Fruit fly (Drosophila melanogaster) whole organism, prepupa: Measurements from ENCODE around the gene CG5080.

Experiments used
- Blimp-1 ChIP-seq: fragments of 200-800 bp; sonication (Bioruptor generic); optimal IDR thresholded peaks from 3 replicates; lab custom pipeline; 2017; ENCODE audit warnings: missing biosample characterization, missing genetic modification characterization, mild to moderate bottlenecking, moderate library complexity, missing genetic modification reagents
- CG10669 ChIP-seq: fragments of 200-800 bp; sonication (Bioruptor generic); optimal IDR thresholded peaks from 3 replicates; lab custom pipeline; 2018; ENCODE audit warnings: missing biosample characterization, mild to moderate bottlenecking, missing genetic modification characterization, moderate library complexity
- CG11762 ChIP-seq: fragments of 200-800 bp; sonication (Bioruptor generic); optimal IDR thresholded peaks from 3 replicates; lab custom pipeline; 2016; ENCODE audit warnings: missing biosample characterization, missing genetic modification characterization; ENCODE audit not compliant: insufficient read depth
- CG1621 ChIP-seq: fragments of 200-800 bp; sonication (Bioruptor generic); optimal IDR thresholded peaks from 3 replicates; lab custom pipeline; 2018; ENCODE audit warnings: missing biosample characterization, mild to moderate bottlenecking, missing genetic modification characterization
- CG3032 ChIP-seq: fragments of 200-800 bp; optimal IDR thresholded peaks from 2 replicates; lab custom pipeline; 2019; ENCODE audit warnings: missing biosample characterization, mild to moderate bottlenecking, missing genetic modification characterization, moderate library complexity
- CG31627 ChIP-seq: fragments of 200-800 bp; sonication (Bioruptor generic); optimal IDR thresholded peaks from 3 replicates; lab custom pipeline; 2016; ENCODE audit warnings: missing biosample characterization, missing genetic modification characterization
- CG32006 ChIP-seq: fragments of 200-800 bp; sonication (Bioruptor generic); optimal IDR thresholded peaks from 3 replicates; lab custom pipeline; 2017; ENCODE audit warnings: missing biosample characterization, mild to moderate bottlenecking, missing genetic modification characterization
- CG34406 ChIP-seq: fragments of 200-800 bp; sonication (Bioruptor generic); optimal IDR thresholded peaks from 3 replicates; lab custom pipeline; 2016; ENCODE audit warnings: missing biosample characterization, missing genetic modification characterization
- CG3919 ChIP-seq: fragments of 200-800 bp; sonication (Bioruptor generic); optimal IDR thresholded peaks from 3 replicates; lab custom pipeline; 2016; ENCODE audit warnings: missing biosample characterization, missing genetic modification characterization
- CG6163 ChIP-seq: fragments of 200-800 bp; sonication (Bioruptor generic); IDR thresholded peaks from 3 replicates; pipeline ENCODE4 v1.3.6; 2022; ENCODE audit warnings: missing biosample characterization, missing genetic modification characterization
- CG6276 ChIP-seq: fragments of 200-800 bp; sonication (Bioruptor generic); optimal IDR thresholded peaks from 2 replicates; lab custom pipeline; 2017; ENCODE audit warnings: missing biosample characterization, mild to moderate bottlenecking, missing genetic modification characterization
- CG8119 ChIP-seq: fragments of 200-800 bp; sonication (Bioruptor generic); IDR thresholded peaks from 3 replicates; pipeline ENCODE4 v1.3.6; 2022; ENCODE audit warnings: missing biosample characterization, missing genetic modification characterization
- CG8319 ChIP-seq: fragments of 200-800 bp; sonication (Bioruptor generic); optimal IDR thresholded peaks from 3 replicates; lab custom pipeline; 2016; ENCODE audit warnings: missing biosample characterization, missing genetic modification characterization
- CG8632 ChIP-seq: fragments of 200-800 bp; sonication (Bioruptor generic); optimal IDR thresholded peaks from 3 replicates; lab custom pipeline; 2016; ENCODE audit warnings: missing biosample characterization, missing genetic modification characterization
- CG9139 ChIP-seq: fragments of 200-800 bp; sonication (Bioruptor generic); optimal IDR thresholded peaks from 3 replicates; lab custom pipeline; 2017; ENCODE audit warnings: missing biosample characterization, mild to moderate bottlenecking, missing genetic modification characterization
- Eip78C ChIP-seq: fragments of 200-800 bp; sonication (Bioruptor generic); peaks from one replicate; lab custom pipeline; 2016; ENCODE audit warnings: missing biosample characterization, missing genetic modification characterization
- Ets96B ChIP-seq: fragments of 200-800 bp; optimal IDR thresholded peaks from 2 replicates; lab custom pipeline; 2019; ENCODE audit warnings: missing biosample characterization, mild to moderate bottlenecking, missing genetic modification characterization, moderate library complexity
- Hr38 ChIP-seq: sonication (Bioruptor generic); optimal IDR thresholded peaks from 2 replicates; lab custom pipeline; 2016; ENCODE audit warnings: missing biosample characterization, missing genetic modification characterization
- Hr39 ChIP-seq: fragments of 200-800 bp; sonication (Bioruptor generic); optimal IDR thresholded peaks from 2 replicates; lab custom pipeline; 2016; ENCODE audit warnings: missing biosample characterization, missing genetic modification characterization
- Met ChIP-seq: fragments of 200-800 bp; sonication (Bioruptor generic); optimal IDR thresholded peaks from 3 replicates; lab custom pipeline; 2016; ENCODE audit warnings: missing biosample characterization, missing genetic modification characterization
- Sox102F ChIP-seq: fragments of 200-800 bp; sonication (Bioruptor generic); optimal IDR thresholded peaks from 2 replicates; lab custom pipeline; 2016; ENCODE audit warnings: missing biosample characterization, mild to moderate bottlenecking, missing genetic modification characterization
- Sox14 ChIP-seq: fragments of 200-800 bp; sonication (Bioruptor generic); optimal IDR thresholded peaks from 3 replicates; lab custom pipeline; 2016; ENCODE audit warnings: missing biosample characterization, missing genetic modification characterization
- dac ChIP-seq: fragments of 200-800 bp; sonication (Bioruptor generic); optimal IDR thresholded peaks from 2 replicates; lab custom pipeline; 2017; ENCODE audit warnings: missing biosample characterization, mild to moderate bottlenecking, missing genetic modification characterization
- dsx ChIP-seq: fragments of 200-800 bp; optimal IDR thresholded peaks from 3 replicates; lab custom pipeline; 2019; ENCODE audit warnings: missing biosample characterization, mild to moderate bottlenecking, missing genetic modification characterization, moderate library complexity; ENCODE audit not compliant: poor library complexity, severe bottlenecking
- eg ChIP-seq: fragments of 200-800 bp; sonication (Bioruptor generic); IDR thresholded peaks from 3 replicates; pipeline ENCODE4 v1.3.6; 2022; ENCODE audit warnings: missing biosample characterization, missing genetic modification characterization
- esn ChIP-seq: fragments of 200-800 bp; sonication (Bioruptor generic); optimal IDR thresholded peaks from 2 replicates; lab custom pipeline; 2016; ENCODE audit warnings: missing biosample characterization, mild to moderate bottlenecking, missing genetic modification characterization, moderate library complexity
- fd59A ChIP-seq: fragments of 200-800 bp; sonication (Bioruptor generic); optimal IDR thresholded peaks from 2 replicates; lab custom pipeline; 2017; ENCODE audit warnings: missing biosample characterization, mild to moderate bottlenecking, missing genetic modification characterization, missing genetic modification reagents
- fd85E ChIP-seq: fragments of 200-800 bp; sonication (Bioruptor generic); optimal IDR thresholded peaks from 3 replicates; lab custom pipeline; 2016; ENCODE audit warnings: missing biosample characterization, missing genetic modification characterization
- lz ChIP-seq: fragments of 200-800 bp; sonication (Bioruptor generic); optimal IDR thresholded peaks from 3 replicates; lab custom pipeline; 2016; ENCODE audit warnings: missing biosample characterization, missing genetic modification characterization
- net ChIP-seq: fragments of 200-800 bp; sonication (Bioruptor generic); optimal IDR thresholded peaks from 3 replicates; lab custom pipeline; 2016; ENCODE audit warnings: missing biosample characterization, missing genetic modification characterization
- pdm3 ChIP-seq: fragments of 200-800 bp; sonication (Bioruptor generic); optimal IDR thresholded peaks from 3 replicates; lab custom pipeline; 2016; ENCODE audit warnings: missing biosample characterization, missing genetic modification characterization
- salr ChIP-seq, 2 experiments: fragments of 200-800 bp; sonication (Bioruptor generic); optimal IDR thresholded peaks; 3 replicates each; lab custom pipeline; 2016 to 2018; ENCODE audit warnings: missing biosample characterization in 2 of 2, missing genetic modification characterization in 2 of 2, mild to moderate bottlenecking in 1 of 2
- vri ChIP-seq: fragments of 200-800 bp; sonication (Bioruptor generic); optimal IDR thresholded peaks from 3 replicates; lab custom pipeline; 2016; ENCODE audit warnings: missing biosample characterization, mild to moderate bottlenecking, missing genetic modification characterization

Gene CG5080

dm6 chr2L:1157357-1157678, 6.4 kb downstream of the CG5080 start:
- no peak for TF ChIP-seq dac
- TF ChIP-seq CG31627 (GFP tag; lab: Kevin White, UChicago), result no peak
- no peak for TF ChIP-seq fd85E
- TF ChIP-seq vri (GFP tag; lab: Kevin White, UChicago), result peak; percentile 40
- peak; percentile 7 for TF ChIP-seq CG3919 (GFP tag; lab: Kevin White, UChicago)

- peak; percentile 59 for TF ChIP-seq dac
- TF ChIP-seq CG8119 (GFP tag; lab: Robert Waterston, UW), result peak; percentile 77
- no peak for TF ChIP-seq Hr38 (GFP tag; lab: Kevin White, UChicago)
- TF ChIP-seq CG32006 (GFP tag; lab: Kevin White, UChicago), result peak; percentile 77
- TF ChIP-seq salr (GFP tag; optimal IDR thresholded peaks at IDR 0.05; lab: Kevin White, UChicago), result peak in 1 of 2 experiments; percentile 24
- TF ChIP-seq net (GFP tag; lab: Kevin White, UChicago), result no peak
- peak; percentile 60 for TF ChIP-seq Eip78C (GFP tag; lab: Kevin White, UChicago)
- TF ChIP-seq CG34406, result no peak
- TF ChIP-seq, all 60 proteins: peak for 5
These were observed 7.0 kb downstream of the CG5080 start for dm6 chr2L:1156592-1157249.

- TF ChIP-seq CG10669 (GFP tag; lab: Kevin White, UChicago) (no peak), CG34406 (no peak), Ets96B (no peak), Hr39 (GFP tag; lab: Kevin White, UChicago) (no peak), dsx (GFP tag; lab: Kevin White, UChicago) (no peak), Sox14 (no peak), CG8632 (GFP tag; lab: Kevin White, UChicago) (no peak), CG8319 (GFP tag; lab: Kevin White, UChicago) (no peak), dac (no peak), Blimp-1 (GFP tag; lab: Kevin White, UChicago) (no peak), fd59A (GFP tag; lab: Kevin White, UChicago) (no peak), CG9139 (GFP tag; lab: Kevin White, UChicago) (no peak), CG11762 (GFP tag; lab: Kevin White, UChicago) (no peak)
These were observed 11.0 kb downstream of the CG5080 start for dm6 chr2L:1152693-1153092.

- TF ChIP-seq esn (GFP tag; lab: Kevin White, UChicago) (peak; percentile 70), lz (GFP tag; lab: Kevin White, UChicago) (peak; percentile 42), CG3032 (tag; lab: Kevin White, UChicago) (peak; percentile 31), CG31627 (GFP tag; lab: Kevin White, UChicago) (peak; percentile 48), eg (GFP tag; lab: Robert Waterston, UW) (peak; percentile 58; the same call in 2 of the 3 replicates), CG6163 (peak; percentile 78), CG6276 (GFP tag; lab: Kevin White, UChicago) (no peak), Met (GFP tag; lab: Kevin White, UChicago) (no peak), Sox102F (GFP tag; lab: Kevin White, UChicago) (no peak)
These were observed 13.1 kb downstream of the CG5080 start, which contains the start of the genes Tfb4 and Vps29 for dm6 chr2L:1150554-1150953. Gene Tfb4 (minus strand): TSS chr2L:1150677. Gene Vps29 (plus strand): TSS chr2L:1150766.

dm6 chr2L:1147656-1148055, 16.0 kb downstream of the CG5080 start:
- no peak for TF ChIP-seq pdm3 (GFP tag; lab: Kevin White, UChicago)
- peak; percentile 95 for TF ChIP-seq CG1621 (tag; lab: Kevin White, UChicago)
